Worm (Caenorhabditis elegans) whole organism, L3 larva: ENCODE results near the gene unc-104.

Experiments
- R02D3.7 ChIP-seq: fragments of 150-350 bp; optimal IDR thresholded peaks from 2 replicates; lab custom pipeline; 2014; ENCODE audit warnings: missing biosample characterization, missing genetic modification characterization
- ZK546.5 ChIP-seq: sonication (generic microtip); optimal IDR thresholded peaks from 2 replicates; lab custom pipeline; 2017; ENCODE audit warnings: missing biosample characterization, missing genetic modification characterization
- aly-2 ChIP-seq: fragments of 150-350 bp; optimal IDR thresholded peaks from 2 replicates; lab custom pipeline; 2014; ENCODE audit warnings: missing biosample characterization, missing genetic modification characterization
- ama-1 ChIP-seq: fragments of 150-350 bp; optimal IDR thresholded peaks from 2 replicates; lab custom pipeline; 2018
- ceh-16 ChIP-seq: sonication (generic microtip); optimal IDR thresholded peaks from 2 replicates; lab custom pipeline; 2017; ENCODE audit warnings: missing biosample characterization, missing genetic modification characterization
- ceh-28 ChIP-seq: fragments of 150-350 bp; optimal IDR thresholded peaks from 2 replicates; lab custom pipeline; 2014; ENCODE audit warnings: missing biosample characterization, missing genetic modification reagents, missing genetic modification characterization
- ceh-82 ChIP-seq: fragments of 150-350 bp; optimal IDR thresholded peaks from 2 replicates; lab custom pipeline; 2014; ENCODE audit warnings: missing biosample characterization, missing genetic modification characterization
- ceh-9 ChIP-seq: sonication (generic microtip); optimal IDR thresholded peaks from 2 replicates; lab custom pipeline; 2018; ENCODE audit warnings: missing biosample characterization, missing genetic modification characterization
- daf-12 ChIP-seq: fragments of 150-350 bp; optimal IDR thresholded peaks from 2 replicates; lab custom pipeline; 2014; ENCODE audit warnings: missing biosample characterization, missing genetic modification reagents, missing genetic modification characterization
- egl-27 ChIP-seq: sonication (generic microtip); optimal IDR thresholded peaks from 4 replicates; lab custom pipeline; 2017; ENCODE audit warnings: missing biosample characterization, missing genetic modification reagents, missing genetic modification characterization
- egl-5 ChIP-seq: fragments of 150-350 bp; optimal IDR thresholded peaks from 2 replicates; lab custom pipeline; 2017; ENCODE audit warnings: missing biosample characterization, missing genetic modification reagents, missing genetic modification characterization, inconsistent platforms
- elt-1 ChIP-seq: fragments of 150-350 bp; optimal IDR thresholded peaks from 2 replicates; lab custom pipeline; 2014; ENCODE audit warnings: missing biosample characterization, missing genetic modification characterization
- elt-2 ChIP-seq: sonication (generic microtip); optimal IDR thresholded peaks from 2 replicates; lab custom pipeline; 2016; ENCODE audit warnings: missing genetic modification reagents, mild to moderate bottlenecking, missing genetic modification characterization, missing compliant biosample characterization
- elt-3 ChIP-seq, 3 experiments: fragments of 150-350 bp in 1 of 3; sonication (generic microtip) in 2 of 3; optimal IDR thresholded peaks; 2 replicates in 2 of 3; 4 replicates in 1 of 3; lab custom pipeline; 2014 to 2017; ENCODE audit warnings: missing biosample characterization in 3 of 3, missing genetic modification characterization in 3 of 3
- eor-1 ChIP-seq, 2 experiments: fragments of 150-350 bp; optimal IDR thresholded peaks; 2 replicates each; lab custom pipeline; 2014 to 2018; ENCODE audit warnings: missing biosample characterization in 2 of 2, missing genetic modification characterization in 2 of 2
- fkh-10 ChIP-seq: sonication (generic microtip); optimal IDR thresholded peaks from 2 replicates; lab custom pipeline; 2017; ENCODE audit warnings: missing biosample characterization, missing genetic modification reagents, missing genetic modification characterization
- fkh-2 ChIP-seq: fragments of 150-350 bp; optimal IDR thresholded peaks from 2 replicates; lab custom pipeline; 2014; ENCODE audit warnings: missing biosample characterization, missing genetic modification reagents, missing genetic modification characterization
- fos-1 ChIP-seq: fragments of 150-350 bp; optimal IDR thresholded peaks from 2 replicates; lab custom pipeline; 2014; ENCODE audit warnings: missing biosample characterization, missing genetic modification characterization
- hmg-11 ChIP-seq: sonication (generic microtip); optimal IDR thresholded peaks from 2 replicates; lab custom pipeline; 2016; ENCODE audit warnings: missing genetic modification characterization, missing compliant biosample characterization
- jun-1 ChIP-seq: fragments of 150-350 bp; optimal IDR thresholded peaks from 2 replicates; lab custom pipeline; 2014; ENCODE audit warnings: missing biosample characterization, missing genetic modification reagents, missing genetic modification characterization
- lin-15B ChIP-seq: fragments of 150-350 bp; optimal IDR thresholded peaks from 2 replicates; lab custom pipeline; 2014; ENCODE audit warnings: missing biosample characterization, missing genetic modification characterization
- lin-39 ChIP-seq: fragments of 150-350 bp; optimal IDR thresholded peaks from 2 replicates; lab custom pipeline; 2018; ENCODE audit warnings: missing biosample characterization, missing genetic modification reagents, missing genetic modification characterization
- lsy-12 ChIP-seq: sonication (generic microtip); optimal IDR thresholded peaks from 2 replicates; lab custom pipeline; 2016; ENCODE audit warnings: mild to moderate bottlenecking, missing genetic modification characterization, missing compliant biosample characterization
- mdl-1 ChIP-seq: fragments of 150-350 bp; optimal IDR thresholded peaks from 2 replicates; lab custom pipeline; 2014; ENCODE audit warnings: missing biosample characterization, missing genetic modification characterization
- mml-1 ChIP-seq: fragments of 150-350 bp; sonication (generic microtip); optimal IDR thresholded peaks from 3 replicates; lab custom pipeline; 2014; ENCODE audit warnings: missing biosample characterization, missing genetic modification characterization
- nfya-1 ChIP-seq: sonication (generic microtip); optimal IDR thresholded peaks from 2 replicates; lab custom pipeline; 2017; ENCODE audit warnings: missing genetic modification characterization, mild to moderate bottlenecking, missing compliant biosample characterization, antibody characterized with exemption, moderate library complexity; ENCODE audit not compliant: insufficient read depth
- nhr-11 ChIP-seq: fragments of 150-350 bp; optimal IDR thresholded peaks from 2 replicates; lab custom pipeline; 2014; ENCODE audit warnings: missing biosample characterization, missing genetic modification characterization
- nhr-12 ChIP-seq: fragments of 150-350 bp; optimal IDR thresholded peaks from 2 replicates; lab custom pipeline; 2014; ENCODE audit warnings: missing biosample characterization, missing genetic modification characterization
- nhr-23 ChIP-seq: fragments of 150-350 bp; optimal IDR thresholded peaks from 2 replicates; lab custom pipeline; 2014; ENCODE audit warnings: missing biosample characterization, missing genetic modification reagents, missing genetic modification characterization
- nhr-237 ChIP-seq: fragments of 150-350 bp; optimal IDR thresholded peaks from 2 replicates; lab custom pipeline; 2014; ENCODE audit warnings: missing biosample characterization, missing genetic modification characterization
- nhr-25 ChIP-seq: sonication (generic microtip); optimal IDR thresholded peaks from 2 replicates; lab custom pipeline; 2017; ENCODE audit warnings: missing biosample characterization, missing genetic modification characterization
- nhr-28 ChIP-seq: fragments of 150-350 bp; optimal IDR thresholded peaks from 2 replicates; lab custom pipeline; 2014; ENCODE audit warnings: missing biosample characterization, missing genetic modification characterization
- nhr-43 ChIP-seq: sonication (generic microtip); optimal IDR thresholded peaks from 2 replicates; lab custom pipeline; 2016; ENCODE audit warnings: mild to moderate bottlenecking, missing genetic modification characterization, missing compliant biosample characterization; ENCODE audit not compliant: poor library complexity, severe bottlenecking
- nhr-67 ChIP-seq: fragments of 150-350 bp; optimal IDR thresholded peaks from 2 replicates; lab custom pipeline; 2014; ENCODE audit warnings: missing biosample characterization, missing genetic modification characterization
- nhr-76 ChIP-seq: fragments of 150-350 bp; sonication (generic microtip); optimal IDR thresholded peaks from 5 replicates; lab custom pipeline; 2014; ENCODE audit warnings: missing biosample characterization, missing genetic modification characterization
- nhr-77 ChIP-seq: fragments of 150-350 bp; optimal IDR thresholded peaks from 2 replicates; lab custom pipeline; 2014; ENCODE audit warnings: missing biosample characterization, missing genetic modification characterization
- pha-4 ChIP-seq: fragments of 150-350 bp; optimal IDR thresholded peaks from 2 replicates; lab custom pipeline; 2014; ENCODE audit warnings: missing biosample characterization, missing genetic modification reagents, missing genetic modification characterization
- pqm-1 ChIP-seq: fragments of 150-350 bp; optimal IDR thresholded peaks from 2 replicates; lab custom pipeline; 2017; ENCODE audit warnings: missing biosample characterization, missing genetic modification characterization, inconsistent platforms
- sea-2 ChIP-seq: fragments of 150-350 bp; sonication (generic microtip); optimal IDR thresholded peaks from 4 replicates; lab custom pipeline; 2014; ENCODE audit warnings: missing biosample characterization, missing genetic modification reagents, missing genetic modification characterization
- skn-1 ChIP-seq: fragments of 150-350 bp; optimal IDR thresholded peaks from 2 replicates; lab custom pipeline; 2014; ENCODE audit warnings: missing biosample characterization, missing genetic modification characterization
- snpc-4 ChIP-seq: fragments of 150-350 bp; optimal IDR thresholded peaks from 2 replicates; lab custom pipeline; 2014; ENCODE audit warnings: missing biosample characterization, missing genetic modification characterization
- tbx-2 ChIP-seq: sonication (generic microtip); optimal IDR thresholded peaks from 2 replicates; lab custom pipeline; 2016; ENCODE audit warnings: mild to moderate bottlenecking, missing genetic modification characterization, missing compliant biosample characterization
- unc-39 ChIP-seq: sonication (generic microtip); optimal IDR thresholded peaks from 4 replicates; lab custom pipeline; 2017; ENCODE audit warnings: missing biosample characterization, missing genetic modification characterization
- unc-62 ChIP-seq: fragments of 150-350 bp; sonication (generic microtip); optimal IDR thresholded peaks from 4 replicates; lab custom pipeline; 2014; ENCODE audit warnings: missing biosample characterization, missing genetic modification reagents, missing genetic modification characterization
- zag-1 ChIP-seq: fragments of 150-350 bp; optimal IDR thresholded peaks from 2 replicates; lab custom pipeline; 2014; ENCODE audit warnings: missing biosample characterization, missing genetic modification characterization
- ztf-11 ChIP-seq: fragments of 150-350 bp; optimal IDR thresholded peaks from 2 replicates; lab custom pipeline; 2014; ENCODE audit warnings: missing biosample characterization, missing genetic modification characterization
- ztf-4 ChIP-seq: fragments of 150-350 bp; optimal IDR thresholded peaks from 2 replicates; lab custom pipeline; 2014; ENCODE audit warnings: missing biosample characterization, missing genetic modification characterization

The unc-104 gene

ce11 chrII:6994677-6995076 lies at the start of gene unc-104:
unc-104 (plus strand) TSS chrII:6994987.
- no peak for TF ChIP-seq fos-1
- TF ChIP-seq lin-39 (tag; lab: Kevin White, UChicago) = no peak
- no peak for TF ChIP-seq nhr-67 (tag; lab: Kevin White, UChicago)
- TF ChIP-seq pha-4 = no peak
- TF ChIP-seq fkh-10 (GFP tag; lab: Kevin White, UChicago) = peak; percentile 87
- TF ChIP-seq nfya-1 (tag; lab: Kevin White, UChicago) = peak; percentile 44
- TF ChIP-seq unc-39 = no peak

- TF ChIP-seq egl-27 (tag; lab: Kevin White, UChicago) (peak; percentile 75), nhr-25 (tag; lab: Kevin White, UChicago) (peak; percentile 90), nhr-12 (tag; lab: Kevin White, UChicago) (no peak), jun-1 (tag; lab: Kevin White, UChicago) (peak; percentile 91), eor-1 (tag; optimal IDR thresholded peaks at IDR 0.05; lab: Kevin White, UChicago) (no peak), zag-1 (tag; lab: Kevin White, UChicago) (no peak), ceh-16 (tag; lab: Kevin White, UChicago) (no peak), nhr-23 (peak; percentile 93), daf-12 (tag; lab: Kevin White, UChicago) (peak; percentile 54), snpc-4 (peak; percentile 96), fos-1 (no peak), nhr-28 (tag; lab: Kevin White, UChicago) (no peak), nhr-11 (peak; percentile 90), nhr-43 (tag; lab: Kevin White, UChicago) (peak; percentile 85), pha-4 (peak; percentile 98), ztf-4 (peak; percentile 60), pqm-1 (peak; percentile 90), lsy-12 (peak; percentile 86), nhr-77 (tag; lab: Kevin White, UChicago) (no peak), aly-2 (peak; percentile 42), R02D3.7 (tag; lab: Kevin White, UChicago) (peak; percentile 90), tbx-2 (tag; lab: Kevin White, UChicago) (peak; percentile 86), nhr-76 (tag; lab: Kevin White, UChicago) (no peak), ama-1 (lab: Kevin White, UChicago) (no peak), mml-1 (tag; lab: Kevin White, UChicago) (no peak), nhr-67 (tag; lab: Kevin White, UChicago) (no peak), nhr-237 (tag; lab: Kevin White, UChicago) (no peak), unc-39 (no peak), ceh-82 (peak; percentile 84), nfya-1 (tag; lab: Kevin White, UChicago) (peak; percentile 98), unc-62 (GFP tag; lab: Kevin White, UChicago) (peak; percentile 72), ceh-9 (tag; lab: Kevin White, UChicago) (no peak), egl-5 (peak; percentile 99), fkh-2 (tag; lab: Kevin White, UChicago) (peak; percentile 58), lin-39 (tag; lab: Kevin White, UChicago) (peak; percentile 99), ztf-11 (tag; lab: Kevin White, UChicago) (no peak), ZK546.5 (tag; lab: Kevin White, UChicago) (no peak), sea-2 (peak; percentile 73), mdl-1 (tag; lab: Kevin White, UChicago) (peak; percentile 86), hmg-11 (tag; lab: Kevin White, UChicago) (peak; percentile 100), elt-3 (tag; optimal IDR thresholded peaks at IDR 0.05; lab: Kevin White, UChicago) (no peak), elt-2 (tag; lab: Kevin White, UChicago) (peak; percentile 82), ceh-28 (tag; lab: Kevin White, UChicago) (no peak), elt-1 (tag; lab: Kevin White, UChicago) (peak; percentile 45), skn-1 (peak; percentile 96), fkh-10 (GFP tag; lab: Kevin White, UChicago) (peak; percentile 92), lin-15B (tag; lab: Kevin White, UChicago) (peak; percentile 92)
Observed at ce11 chrII:6951250-6951806, 43.5 kb upstream of the unc-104 start, which contains the start of the genes malt-1 and ceh-38. malt-1 (minus strand) TSS chrII:6951300. ceh-38 (plus strand) TSS chrII:6951526.
